Worm (Caenorhabditis elegans) whole organism, early embryonic: Measurements from ENCODE around the gene C47A10.12.

Source experiments
- B0310.2 ChIP-seq: sonication (generic microtip); optimal IDR thresholded peaks from 2 replicates; lab custom pipeline; 2016; ENCODE audit warnings: mild to moderate bottlenecking, missing genetic modification characterization, missing compliant biosample characterization
- ama-1 ChIP-seq: fragments of 150-350 bp; optimal IDR thresholded peaks from 2 replicates; lab custom pipeline; 2014
- flt-1 ChIP-seq: fragments of 200-800 bp; sonication (Bioruptor generic); IDR thresholded peaks from 2 replicates; pipeline ENCODE4 v1.3.6; 2022; ENCODE audit warnings: missing genetic modification characterization, missing compliant biosample characterization
- tbx-11 ChIP-seq: fragments of 200-800 bp; sonication (Bioruptor generic); IDR thresholded peaks from 2 replicates; pipeline ENCODE4 v1.3.6; 2022; ENCODE audit warnings: missing genetic modification characterization, missing compliant biosample characterization

- TF ChIP-seq ama-1 (lab: Kevin White, UChicago) (no peak), B0310.2 (tag; lab: Kevin White, UChicago) (no peak), tbx-11 (GFP tag; lab: Robert Waterston, UW) (no peak), flt-1 (no peak)
These were observed 16.3 kb downstream of the C47A10.12 start, which contains the start of gene srh-289 for ce11 chrV:17793986-17794385.
